Fruit fly (Drosophila melanogaster) whole organism, wandering third instar larva: ENCODE data around the gene CG7330.

Experiments
- Abd-B ChIP-seq: fragments of >200 bp; optimal IDR thresholded peaks from 2 replicates; lab custom pipeline; 2017; ENCODE audit warnings: missing biosample characterization, missing genetic modification characterization
- CG32264 ChIP-seq: fragments of 200-800 bp; sonication (Bioruptor generic); optimal IDR thresholded peaks from 2 replicates; lab custom pipeline; 2016; ENCODE audit warnings: missing biosample characterization, missing genetic modification characterization
- Hr78 ChIP-seq: fragments of >200 bp; optimal IDR thresholded peaks from 2 replicates; lab custom pipeline; 2017; ENCODE audit warnings: missing biosample characterization, missing genetic modification characterization
- Jra ChIP-seq: sonication (Bioruptor generic); optimal IDR thresholded peaks from 2 replicates; lab custom pipeline; 2016; ENCODE audit warnings: missing biosample characterization, missing genetic modification characterization
- N ChIP-seq: fragments of >200 bp; optimal IDR thresholded peaks from 2 replicates; lab custom pipeline; 2018; ENCODE audit warnings: missing biosample characterization, missing external identifiers, missing genetic modification characterization
- OdsH ChIP-seq: fragments of 200-800 bp; sonication (Bioruptor generic); optimal IDR thresholded peaks from 2 replicates; lab custom pipeline; 2016; ENCODE audit warnings: missing biosample characterization, mild to moderate bottlenecking, missing genetic modification characterization
- Rel ChIP-seq, 2 experiments: fragments of 200-800 bp; sonication (Bioruptor generic) in 1 of 2; optimal IDR thresholded peaks; 2 replicates in 1 of 2; 3 replicates in 1 of 2; lab custom pipeline; 2016 to 2019; ENCODE audit warnings: mild to moderate bottlenecking in 2 of 2, missing biosample characterization in 2 of 2, missing genetic modification characterization in 2 of 2, moderate library complexity in 1 of 2
- jim ChIP-seq: fragments of 175-275, 200-325 bp; sonication (Bioruptor generic); optimal IDR thresholded peaks from 2 replicates; lab custom pipeline; 2016; ENCODE audit warnings: missing biosample characterization, mild to moderate bottlenecking, missing genetic modification characterization
- lola ChIP-seq: fragments of >200 bp; optimal IDR thresholded peaks from 2 replicates; lab custom pipeline; 2017; ENCODE audit warnings: missing biosample characterization, missing genetic modification characterization
- psq ChIP-seq: fragments of 200-800 bp; sonication (Bioruptor generic); optimal IDR thresholded peaks from 3 replicates; lab custom pipeline; 2017; ENCODE audit warnings: missing biosample characterization, mild to moderate bottlenecking, missing genetic modification characterization, moderate library complexity
- sage ChIP-seq: fragments of 200-800 bp; sonication (Bioruptor generic); optimal IDR thresholded peaks from 2 replicates; lab custom pipeline; 2016; ENCODE audit warnings: missing biosample characterization, mild to moderate bottlenecking, missing genetic modification characterization
- usp ChIP-seq: fragments of >200 bp; optimal IDR thresholded peaks from 2 replicates; lab custom pipeline; 2017; ENCODE audit warnings: missing biosample characterization, missing genetic modification characterization

dm6 chr3L:18147596-18147995 is 1.1 kb upstream of the CG7330 start:
- TF ChIP-seq jim (GFP tag; lab: Kevin White, UChicago) (no peak), lola (GFP tag; lab: Kevin White, UChicago) (no peak), OdsH (no peak), Abd-B (no peak), psq (no peak), CG32264 (GFP tag; lab: Kevin White, UChicago) (no peak), Jra (GFP tag; lab: Kevin White, UChicago) (no peak), sage (GFP tag; lab: Kevin White, UChicago) (no peak), Hr78 (GFP tag; lab: Kevin White, UChicago) (no peak), Rel (GFP tag; optimal IDR thresholded peaks at IDR 0.05; lab: Kevin White, UChicago) (no peak), Rel (tag; optimal IDR thresholded peaks at IDR 0.05; lab: Kevin White, UChicago) (no peak), usp (no peak), N (GFP tag; lab: Kevin White, UChicago) (no peak)
